ENCODE assay signal across 2 fruit fly cellular contexts in genomic region chr3L:15050706-15051105, dm6.
TF ChIP-seq lines count a peak whose summit lies in the region.

Gene CG12310, minus strand, starts transcription at chr3L:15050806.

- TF ChIP-seq CTCF in whole organism, embryonic (GFP tag; optimal IDR thresholded peaks at IDR 0.05; lab: Kevin White, UChicago): no peak

TF ChIP-seq in whole organism, embryonic, 481 proteins besides CTCF, POLR2A, EP300 and RAD21:
- peak; percentile 20 for TF ChIP-seq lab (GFP tag; optimal IDR thresholded peaks at IDR 0.05; lab: Kevin White, UChicago)
- no peak for TF ChIP-seq jumu (GFP tag; optimal IDR thresholded peaks at IDR 0.05; lab: Kevin White, UChicago)
- peak; percentile 45 for TF ChIP-seq CG18599 (GFP tag; optimal IDR thresholded peaks at IDR 0.05; lab: Kevin White, UChicago)
- peak; percentile 0 for TF ChIP-seq Hmr (GFP tag; optimal IDR thresholded peaks at IDR 0.05; lab: Kevin White, UChicago)

TF ChIP-seq in whole organism, wandering third instar larva, 38 proteins besides CTCF, POLR2A, EP300 and RAD21:
- TF ChIP-seq ey (GFP tag; optimal IDR thresholded peaks at IDR 0.05; lab: Kevin White, UChicago): no peak
- peak; percentile 21 for TF ChIP-seq h (GFP tag; optimal IDR thresholded peaks at IDR 0.05; lab: Kevin White, UChicago)
TF ChIP-seq in whole organism, wandering third instar larva: peak in this region for 1.

Comparison
In these comparisons a context has a peak if more than half of its experiments do, and no peak if none do; other contexts are left out.
1. Of the 10 proteins assayed by ChIP-seq in both whole organism, embryonic and whole organism, wandering third instar larva: peak only in whole organism, embryonic: none; only in whole organism, wandering third instar larva: h; in both: none; in neither: 9.